Worm (Caenorhabditis elegans): ENCODE data around the gene nlp-7.

DNA sequence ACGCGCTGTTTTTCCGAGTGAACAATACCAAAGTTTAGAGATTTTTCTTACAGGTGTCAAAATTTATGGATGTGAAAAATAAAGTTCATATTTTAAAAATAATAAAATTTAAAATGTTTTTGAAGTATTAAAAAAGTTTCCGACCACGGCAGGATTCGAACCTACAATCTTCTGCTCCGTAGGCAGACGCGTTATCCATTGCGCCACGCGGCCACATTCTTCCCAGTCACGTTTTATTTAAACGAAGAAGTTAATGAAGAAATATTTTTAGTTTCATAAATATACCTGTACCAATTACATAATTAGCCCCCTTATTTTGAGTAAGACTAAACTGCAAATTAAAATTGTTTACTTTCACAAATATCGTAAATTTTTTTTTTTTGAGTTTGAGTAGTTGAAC, 47.7 kb downstream of the nlp-7 start:
- TF ChIP-seq him-1 (tag; optimal IDR thresholded peaks at IDR 0.05) (no peak), dao-5 (tag; optimal IDR thresholded peaks at IDR 0.05) (no peak)

Data from whole organism, L4/young adult.